Fruit fly (Drosophila melanogaster): ENCODE measurements around the gene tank.
A peak's percentile ranks its signal among the peaks of the same experiment; 100 is the strongest.

tank gene

dm6 chr2L:4847191-4847853, 9.5 kb upstream of the tank start, which contains the start of the genes mxt and CG11927:
TSS of gene mxt (minus strand) at chr2L:4847295.
TSS of gene CG11927 (plus strand) at chr2L:4847766.
- TF ChIP-seq CG4496 (GFP tag; IDR thresholded peaks at IDR 0.05) (peak; percentile 56; the same call in 2 of the 3 replicates), D1 (tag; optimal IDR thresholded peaks at IDR 0.05) (no peak), CG9948 (tag; optimal IDR thresholded peaks at IDR 0.05) (peak; percentile 8), CG15710 (tag; optimal IDR thresholded peaks at IDR 0.05) (peak; percentile 27), CG14655 (GFP tag; optimal IDR thresholded peaks at IDR 0.05) (no peak), fd96Ca (GFP tag; IDR thresholded peaks at IDR 0.05) (peak; percentile 52; the same call in 1 of the 3 replicates)

dm6 chr2L:4846629-4847125, 8.9 kb upstream of the tank start:
- TF ChIP-seq CG14655 (GFP tag; optimal IDR thresholded peaks at IDR 0.05) (no peak), CG17806 (tag; optimal IDR thresholded peaks at IDR 0.05) (no peak), CG15710 (tag; optimal IDR thresholded peaks at IDR 0.05) (no peak), EcR (GFP tag; optimal IDR thresholded peaks at IDR 0.05) (no peak), D1 (tag; optimal IDR thresholded peaks at IDR 0.05) (no peak), CG10348 (GFP tag; IDR thresholded peaks at IDR 0.05) (no peak), Pif1B (GFP tag; optimal IDR thresholded peaks at IDR 0.05) (no peak), CG8159 (tag; optimal IDR thresholded peaks at IDR 0.05) (no peak), Ets98B (GFP tag; IDR thresholded peaks at IDR 0.05) (no peak), CG9948 (tag; optimal IDR thresholded peaks at IDR 0.05) (no peak), CG4496 (GFP tag; IDR thresholded peaks at IDR 0.05) (no peak), CG8301 (tag; optimal IDR thresholded peaks at IDR 0.05) (no peak), Snoo (tag; optimal IDR thresholded peaks at IDR 0.05) (no peak), Pif1A (GFP tag; optimal IDR thresholded peaks at IDR 0.05) (no peak), rn (GFP tag; IDR thresholded peaks at IDR 0.05) (no peak)

dm6 chr2L:4838494-4839320, 908 bp upstream of the tank start:
- TF ChIP-seq EcR (GFP tag; optimal IDR thresholded peaks at IDR 0.05) (no peak), CG14655 (GFP tag; optimal IDR thresholded peaks at IDR 0.05) (no peak), CG8301 (tag; optimal IDR thresholded peaks at IDR 0.05) (no peak), fd96Ca (GFP tag; IDR thresholded peaks at IDR 0.05) (no peak), Pif1B (GFP tag; optimal IDR thresholded peaks at IDR 0.05) (no peak), CG12605 (GFP tag; IDR thresholded peaks at IDR 0.05) (no peak), CG10348 (GFP tag; IDR thresholded peaks at IDR 0.05) (no peak), Pif1A (GFP tag; optimal IDR thresholded peaks at IDR 0.05) (no peak), CG9948 (tag; optimal IDR thresholded peaks at IDR 0.05) (no peak), CG8159 (tag; optimal IDR thresholded peaks at IDR 0.05) (no peak), CG4496 (GFP tag; IDR thresholded peaks at IDR 0.05) (no peak), CG34367 (tag; optimal IDR thresholded peaks at IDR 0.05) (no peak), CG15710 (tag; optimal IDR thresholded peaks at IDR 0.05) (no peak), D1 (tag; optimal IDR thresholded peaks at IDR 0.05) (no peak), Snoo (tag; optimal IDR thresholded peaks at IDR 0.05) (no peak)

dm6 chr2L:4836193-4836592, 1.6 kb downstream of the tank start:
- TF ChIP-seq CG8301 (tag; optimal IDR thresholded peaks at IDR 0.05) (no peak), EcR (GFP tag; optimal IDR thresholded peaks at IDR 0.05) (no peak), CG14655 (GFP tag; optimal IDR thresholded peaks at IDR 0.05) (no peak), CG4496 (GFP tag; IDR thresholded peaks at IDR 0.05) (0 out of 3 replicates have a peak, but pooled peaks have one; percentile 36), gl (tag; optimal IDR thresholded peaks at IDR 0.05) (no peak), CG34367 (tag; optimal IDR thresholded peaks at IDR 0.05) (no peak), CG17806 (tag; optimal IDR thresholded peaks at IDR 0.05) (no peak), Ets98B (GFP tag; IDR thresholded peaks at IDR 0.05) (0 out of 2 replicates have a peak, but pooled peaks have one; percentile 22), Pif1A (GFP tag; optimal IDR thresholded peaks at IDR 0.05) (no peak), CG15710 (tag; optimal IDR thresholded peaks at IDR 0.05) (no peak), CG12605 (GFP tag; IDR thresholded peaks at IDR 0.05) (no peak), Pif1B (GFP tag; optimal IDR thresholded peaks at IDR 0.05) (no peak)

dm6 chr2L:4835091-4835689, 2.6 kb downstream of the tank start, which contains the start of gene Ir25a:
TSS of gene Ir25a (minus strand) at chr2L:4835300.
- TF ChIP-seq CG4496 (GFP tag; IDR thresholded peaks at IDR 0.05) (no peak), Pif1B (GFP tag; optimal IDR thresholded peaks at IDR 0.05) (no peak), EcR (GFP tag; optimal IDR thresholded peaks at IDR 0.05) (no peak), CG10348 (GFP tag; IDR thresholded peaks at IDR 0.05) (no peak), CG34367 (tag; optimal IDR thresholded peaks at IDR 0.05) (no peak), CG15710 (tag; optimal IDR thresholded peaks at IDR 0.05) (no peak), CG8301 (tag; optimal IDR thresholded peaks at IDR 0.05) (no peak), Snoo (tag; optimal IDR thresholded peaks at IDR 0.05) (no peak), CG9948 (tag; optimal IDR thresholded peaks at IDR 0.05) (no peak), Pif1A (GFP tag; optimal IDR thresholded peaks at IDR 0.05) (no peak), Ets98B (GFP tag; IDR thresholded peaks at IDR 0.05) (no peak), CG32121 (GFP tag; IDR thresholded peaks at IDR 0.05) (no peak), CG12605 (GFP tag; IDR thresholded peaks at IDR 0.05) (no peak), gl (tag; optimal IDR thresholded peaks at IDR 0.05) (no peak), fd96Ca (GFP tag; IDR thresholded peaks at IDR 0.05) (no peak), rn (GFP tag; IDR thresholded peaks at IDR 0.05) (no peak), CG17806 (tag; optimal IDR thresholded peaks at IDR 0.05) (no peak), CG13204 (GFP tag; optimal IDR thresholded peaks at IDR 0.05) (no peak), CG14655 (GFP tag; optimal IDR thresholded peaks at IDR 0.05) (no peak)
